Fruit fly (Drosophila melanogaster) whole organism, embryonic: ENCODE results near the gene Arl6IP1.

ENCODE experiments used
- Abd-B ChIP-seq: fragments of 200-800 bp; sonication (Bioruptor generic); optimal IDR thresholded peaks from 2 replicates; lab custom pipeline; 2018; ENCODE audit warnings: missing biosample characterization, mild to moderate bottlenecking, missing genetic modification characterization, moderate library complexity
- Antp ChIP-seq: fragments of 200-800 bp; sonication (Bioruptor generic); optimal IDR thresholded peaks from 3 replicates; lab custom pipeline; 2016; ENCODE audit warnings: missing biosample characterization, missing genetic modification characterization
- B-H2 ChIP-seq: fragments of 200-800 bp; sonication (Bioruptor generic); optimal IDR thresholded peaks from 2 replicates; lab custom pipeline; 2018; ENCODE audit warnings: missing biosample characterization, mild to moderate bottlenecking, missing genetic modification characterization
- CG10431 ChIP-seq: fragments of 200-800 bp; sonication (Bioruptor generic); optimal IDR thresholded peaks from 3 replicates; lab custom pipeline; 2018; ENCODE audit warnings: missing biosample characterization, mild to moderate bottlenecking, missing genetic modification characterization
- CG10462 ChIP-seq: fragments of 200-800 bp; sonication (Bioruptor generic); optimal IDR thresholded peaks from 2 replicates; lab custom pipeline; 2016; ENCODE audit warnings: missing biosample characterization, missing genetic modification characterization
- CG11093 ChIP-seq: fragments of 200-800 bp; sonication (Bioruptor generic); IDR thresholded peaks from 3 replicates; pipeline ENCODE4 v1.3.6; 2022; ENCODE audit warnings: missing biosample characterization, missing genetic modification characterization
- CG11247 ChIP-seq: fragments of 200-800 bp; sonication (Bioruptor generic); IDR thresholded peaks from 2 replicates; pipeline ENCODE4 v1.3.6; 2022; ENCODE audit warnings: missing biosample characterization, missing genetic modification characterization
- CG12391 ChIP-seq: fragments of 200-800 bp; sonication (Bioruptor generic); optimal IDR thresholded peaks from 3 replicates; lab custom pipeline; 2018; ENCODE audit warnings: missing biosample characterization, mild to moderate bottlenecking, missing genetic modification characterization, moderate library complexity
- CG13624 ChIP-seq: fragments of 200-800 bp; sonication (Bioruptor generic); optimal IDR thresholded peaks from 2 replicates; lab custom pipeline; 2016; ENCODE audit warnings: missing biosample characterization, missing genetic modification characterization
- CG17612 ChIP-seq: fragments of 200-800 bp; sonication (Bioruptor generic); IDR thresholded peaks from 2 replicates; pipeline ENCODE4 v1.3.6; 2022; ENCODE audit warnings: missing biosample characterization, missing genetic modification characterization
- CG2120 ChIP-seq: fragments of 200-800 bp; sonication (Bioruptor generic); optimal IDR thresholded peaks from 3 replicates; lab custom pipeline; 2016; ENCODE audit warnings: missing biosample characterization, missing genetic modification characterization
- CG32767 ChIP-seq: fragments of 200-800 bp; sonication (Bioruptor generic); IDR thresholded peaks from 2 replicates; pipeline ENCODE4 v1.3.6; 2022; ENCODE audit warnings: missing biosample characterization, missing genetic modification characterization
- CG3847 ChIP-seq: fragments of 200-800 bp; sonication (Bioruptor generic); IDR thresholded peaks from 2 replicates; pipeline ENCODE4 v1.3.6; 2022; ENCODE audit warnings: missing biosample characterization, missing genetic modification characterization
- CG4820 ChIP-seq: fragments of 200-800 bp; sonication (Bioruptor generic); optimal IDR thresholded peaks from 3 replicates; lab custom pipeline; 2016; ENCODE audit warnings: missing biosample characterization, missing genetic modification characterization
- CG4854 ChIP-seq: fragments of 200-800 bp; sonication (Bioruptor generic); optimal IDR thresholded peaks from 2 replicates; lab custom pipeline; 2016; ENCODE audit warnings: missing biosample characterization, missing genetic modification characterization, inconsistent platforms
- CG6854 ChIP-seq: fragments of 200-800 bp; sonication (Bioruptor generic); optimal IDR thresholded peaks from 3 replicates; lab custom pipeline; 2017; ENCODE audit warnings: missing biosample characterization, mild to moderate bottlenecking, missing genetic modification characterization
- CG7372 ChIP-seq: fragments of 200-800 bp; sonication (Bioruptor generic); IDR thresholded peaks from 2 replicates; pipeline ENCODE4 v1.3.6; 2022; ENCODE audit warnings: missing biosample characterization, missing genetic modification characterization
- CG8924 ChIP-seq: fragments of 200-800 bp; optimal IDR thresholded peaks from 3 replicates; lab custom pipeline; 2019; ENCODE audit warnings: missing biosample characterization, mild to moderate bottlenecking, missing genetic modification characterization, moderate library complexity
- CG9437 ChIP-seq: fragments of 200-800 bp; sonication (Bioruptor generic); optimal IDR thresholded peaks from 2 replicates; lab custom pipeline; 2018; ENCODE audit warnings: missing biosample characterization, mild to moderate bottlenecking, missing genetic modification characterization
- Eip74EF ChIP-seq, 2 experiments: fragments of 200-800 bp in 1 of 2; fragments of >200 bp in 1 of 2; sonication (Bioruptor generic) in 1 of 2; optimal IDR thresholded peaks; 2 replicates each; lab custom pipeline; 2017 to 2019; ENCODE audit warnings: missing biosample characterization in 2 of 2, missing genetic modification characterization in 2 of 2, mild to moderate bottlenecking in 1 of 2, moderate library complexity in 1 of 2
- Gsc ChIP-seq: fragments of 200-800 bp; sonication (Bioruptor generic); IDR thresholded peaks from 2 replicates; pipeline ENCODE4 v1.3.6; 2022; ENCODE audit warnings: missing biosample characterization, missing genetic modification characterization
- Hand ChIP-seq: fragments of 200-800 bp; sonication (Bioruptor generic); optimal IDR thresholded peaks from 2 replicates; lab custom pipeline; 2017; ENCODE audit warnings: mild to moderate bottlenecking, missing biosample characterization, missing genetic modification reagents, missing genetic modification characterization
- Hey ChIP-seq: fragments of 200-800 bp; sonication (Bioruptor generic); optimal IDR thresholded peaks from 3 replicates; lab custom pipeline; 2018; ENCODE audit warnings: missing biosample characterization, mild to moderate bottlenecking, missing genetic modification characterization
- MESR4 ChIP-seq: fragments of 200-800 bp; sonication (Bioruptor generic); optimal IDR thresholded peaks from 2 replicates; lab custom pipeline; 2018; ENCODE audit warnings: missing biosample characterization, mild to moderate bottlenecking, missing genetic modification characterization, moderate library complexity
- Meics ChIP-seq: fragments of 200-800 bp; sonication (Bioruptor generic); optimal IDR thresholded peaks from 2 replicates; lab custom pipeline; 2017; ENCODE audit warnings: missing biosample characterization, mild to moderate bottlenecking, missing genetic modification characterization
- NC2α ChIP-seq: fragments of 200-800 bp; sonication (Bioruptor generic); optimal IDR thresholded peaks from 2 replicates; lab custom pipeline; 2016; ENCODE audit warnings: missing biosample characterization, missing genetic modification characterization
- Oli ChIP-seq: fragments of 200-800 bp; sonication (Bioruptor generic); optimal IDR thresholded peaks from 2 replicates; lab custom pipeline; 2018; ENCODE audit warnings: missing biosample characterization, mild to moderate bottlenecking, missing genetic modification characterization, moderate library complexity
- Ptx1 ChIP-seq: fragments of 200-800 bp; sonication (Bioruptor generic); IDR thresholded peaks from 2 replicates; pipeline ENCODE4 v1.3.6; 2022; ENCODE audit warnings: missing biosample characterization, missing genetic modification characterization
- TFAM ChIP-seq: fragments of 200-800 bp; sonication (Bioruptor generic); optimal IDR thresholded peaks from 2 replicates; lab custom pipeline; 2017; ENCODE audit warnings: missing biosample characterization, missing genetic modification characterization, inconsistent platforms
- amos ChIP-seq: fragments of 200-800 bp; sonication (Bioruptor generic); IDR thresholded peaks from 2 replicates; pipeline ENCODE4 v1.3.6; 2022; ENCODE audit warnings: missing biosample characterization, missing genetic modification characterization; ENCODE audit not compliant: partially characterized antibody
- bsh ChIP-seq, 2 experiments: fragments of 200-800 bp; sonication (Bioruptor generic); optimal IDR thresholded peaks; 2 replicates each; lab custom pipeline; 2017 to 2018; ENCODE audit warnings: mild to moderate bottlenecking in 2 of 2, missing biosample characterization in 2 of 2, missing genetic modification characterization in 2 of 2, moderate library complexity in 1 of 2
- caup ChIP-seq: fragments of 200-800 bp; sonication (Bioruptor generic); optimal IDR thresholded peaks from 3 replicates; lab custom pipeline; 2017; ENCODE audit warnings: missing biosample characterization, mild to moderate bottlenecking, missing genetic modification characterization, moderate library complexity; ENCODE audit not compliant: severe bottlenecking
- ci ChIP-seq: fragments of 200-800 bp; sonication (Bioruptor generic); IDR thresholded peaks from 3 replicates; pipeline ENCODE4 v1.3.6; 2022; ENCODE audit warnings: missing biosample characterization, missing genetic modification characterization
- croc ChIP-seq: fragments of 200-800 bp; sonication (Bioruptor generic); conservative IDR thresholded peaks from 3 replicates; pipeline ENCODE4 v1.3.6; 2022; ENCODE audit warnings: missing biosample characterization, missing genetic modification characterization
- da ChIP-seq: fragments of 200-800 bp; sonication (Bioruptor generic); optimal IDR thresholded peaks from 2 replicates; lab custom pipeline; 2016; ENCODE audit warnings: missing biosample characterization, missing genetic modification characterization
- dm ChIP-seq: fragments of 200-800 bp; sonication (Bioruptor generic); optimal IDR thresholded peaks from 3 replicates; lab custom pipeline; 2016; ENCODE audit warnings: missing biosample characterization, missing genetic modification characterization
- emc ChIP-seq: fragments of 200-800 bp; sonication (Bioruptor generic); optimal IDR thresholded peaks from 2 replicates; lab custom pipeline; 2016; ENCODE audit warnings: missing biosample characterization, missing genetic modification characterization
- ewg ChIP-seq: fragments of 200-800 bp; sonication (Bioruptor generic); optimal IDR thresholded peaks from 3 replicates; lab custom pipeline; 2017; ENCODE audit warnings: mild to moderate bottlenecking, missing biosample characterization, missing genetic modification reagents, missing genetic modification characterization
- gsb ChIP-seq: fragments of 200-800 bp; sonication (Bioruptor generic); IDR thresholded peaks from 2 replicates; pipeline ENCODE4 v1.3.6; 2022; ENCODE audit warnings: missing biosample characterization, missing genetic modification characterization
- her ChIP-seq: fragments of 200-800 bp; sonication (Bioruptor generic); optimal IDR thresholded peaks from 2 replicates; lab custom pipeline; 2016; ENCODE audit warnings: missing biosample characterization, missing genetic modification characterization
- lola ChIP-seq, 3 experiments: fragments of >200 bp in 2 of 3; fragments of 200-800 bp in 1 of 3; sonication (Bioruptor generic) in 1 of 3; optimal IDR thresholded peaks; 2 replicates each; lab custom pipeline; 2017 to 2019; ENCODE audit warnings: missing biosample characterization in 3 of 3, missing genetic modification characterization in 3 of 3, mild to moderate bottlenecking in 1 of 3, moderate library complexity in 1 of 3
- mld ChIP-seq: fragments of 200-800 bp; sonication (Bioruptor generic); IDR thresholded peaks from 3 replicates; pipeline ENCODE4 v1.3.6; 2022; ENCODE audit warnings: missing biosample characterization, missing genetic modification characterization; ENCODE audit not compliant: partially characterized antibody
- onecut ChIP-seq: fragments of 200-800 bp; sonication (Bioruptor generic); IDR thresholded peaks from 2 replicates; pipeline ENCODE4 v1.3.6; 2022; ENCODE audit warnings: missing biosample characterization, missing genetic modification characterization
- p53 ChIP-seq: fragments of 200-800 bp; sonication (Bioruptor generic); optimal IDR thresholded peaks from 2 replicates; lab custom pipeline; 2016; ENCODE audit warnings: missing biosample characterization, missing genetic modification characterization
- repo ChIP-seq: fragments of 200-800 bp; sonication (Bioruptor generic); optimal IDR thresholded peaks from 2 replicates; lab custom pipeline; 2016; ENCODE audit warnings: missing biosample characterization, missing genetic modification characterization
- sima ChIP-seq: fragments of 200-800 bp; sonication (Bioruptor generic); optimal IDR thresholded peaks from 2 replicates; lab custom pipeline; 2016; ENCODE audit warnings: missing biosample characterization, missing genetic modification characterization
- toy ChIP-seq: fragments of 200-800 bp; sonication (Bioruptor generic); IDR thresholded peaks from 2 replicates; pipeline ENCODE4 v1.3.6; 2022; ENCODE audit warnings: missing biosample characterization, missing genetic modification characterization
- unpg ChIP-seq: fragments of 200-800 bp; sonication (Bioruptor generic); optimal IDR thresholded peaks from 3 replicates; lab custom pipeline; 2018; ENCODE audit warnings: missing biosample characterization, mild to moderate bottlenecking, missing genetic modification characterization, moderate library complexity

Arl6IP1 gene

dm6 chr3R:16655494-16656493 lies 12.4 kb downstream of the Arl6IP1 start, which contains the start of gene modSP (continued):
- no peak for TF ChIP-seq MESR4 (GFP tag; lab: Kevin White, UChicago)
- no peak for TF ChIP-seq sima (GFP tag; lab: Kevin White, UChicago)
- TF ChIP-seq CG4820, result no peak
- peak; percentile 26 for TF ChIP-seq unpg (GFP tag; lab: Kevin White, UChicago)
- TF ChIP-seq gsb (GFP tag; lab: Robert Waterston, UW), result no peak
- TF ChIP-seq toy (GFP tag; lab: Robert Waterston, UW), result no peak
- peak; percentile 35 for TF ChIP-seq CG8924
- TF ChIP-seq CG17612 (GFP tag; lab: Robert Waterston, UW), result no peak
- TF ChIP-seq CG10462, result no peak
- TF ChIP-seq Eip74EF (GFP tag; optimal IDR thresholded peaks at IDR 0.05; lab: Kevin White, UChicago), result no peak
- peak; percentile 74 for TF ChIP-seq amos (GFP tag; lab: Robert Waterston, UW)
- peak; percentile 81; the same call in 2 of the 3 replicates for TF ChIP-seq mld (GFP tag; lab: Robert Waterston, UW)
- no peak for TF ChIP-seq lola (GFP tag; optimal IDR thresholded peaks at IDR 0.05; lab: Kevin White, UChicago)
- no peak for TF ChIP-seq TFAM (GFP tag; lab: Kevin White, UChicago)
- peak; percentile 91 for TF ChIP-seq onecut
- no peak for TF ChIP-seq Hey
- no peak for TF ChIP-seq repo
- TF ChIP-seq CG7372, result 0 out of 2 replicates have a peak, but pooled peaks have one; percentile 9
- peak; percentile 7 for TF ChIP-seq Abd-B (GFP tag; lab: Kevin White, UChicago)
- no peak for TF ChIP-seq Hand (GFP tag; lab: Kevin White, UChicago)
- no peak for TF ChIP-seq p53 (GFP tag; lab: Kevin White, UChicago)
- TF ChIP-seq Gsc (GFP tag; lab: Robert Waterston, UW), result no peak
- peak; percentile 72 for TF ChIP-seq CG2120 (GFP tag; lab: Kevin White, UChicago)
- TF ChIP-seq CG32767 (GFP tag; lab: Robert Waterston, UW), result no peak
- peak; percentile 50 for TF ChIP-seq CG12391 (tag; lab: Kevin White, UChicago)
- no peak for TF ChIP-seq emc
- TF ChIP-seq CG4854, result no peak
- peak; percentile 45; the same call in 1 of the 2 replicates for TF ChIP-seq Ptx1 (GFP tag; lab: Robert Waterston, UW)
- TF ChIP-seq her (GFP tag; lab: Kevin White, UChicago), result peak; percentile 47
- TF ChIP-seq CG6854 (GFP tag; lab: Kevin White, UChicago), result no peak
- TF ChIP-seq da (GFP tag; lab: Kevin White, UChicago), result no peak
- TF ChIP-seq CG3847, result peak; percentile 22; the same call in 1 of the 2 replicates
- peak; percentile 48 for TF ChIP-seq Antp (GFP tag; lab: Kevin White, UChicago)
- TF ChIP-seq Meics (GFP tag; lab: Kevin White, UChicago), result peak; percentile 29
- no peak for TF ChIP-seq caup (GFP tag; lab: Kevin White, UChicago)
- no peak for TF ChIP-seq ewg
- TF ChIP-seq CG9437, result peak; percentile 86
- TF ChIP-seq B-H2, result no peak
- TF ChIP-seq CG11093 (GFP tag; lab: Robert Waterston, UW), result no peak
- TF ChIP-seq CG11247 (GFP tag; lab: Robert Waterston, UW), result 0 out of 2 replicates have a peak, but pooled peaks have one; percentile 36
- no peak for TF ChIP-seq NC2α (GFP tag; lab: Kevin White, UChicago)
- TF ChIP-seq ci, result 0 out of 3 replicates have a peak, but pooled peaks have one; percentile 54
- TF ChIP-seq Oli (tag; lab: Kevin White, UChicago), result peak; percentile 14
- no peak for TF ChIP-seq CG10431 (GFP tag; lab: Kevin White, UChicago)
- TF ChIP-seq croc (GFP tag; lab: Robert Waterston, UW), result no peak
- TF ChIP-seq dm (GFP tag; lab: Kevin White, UChicago), result no peak
- TF ChIP-seq CG13624, result peak; percentile 36
- TF ChIP-seq bsh (GFP tag; optimal IDR thresholded peaks at IDR 0.05; lab: Kevin White, UChicago), result peak in 1 of 2 experiments; percentile 18
